Fruit fly (Drosophila melanogaster): ENCODE results near the gene CG9368.

CG9368 gene

DNA sequence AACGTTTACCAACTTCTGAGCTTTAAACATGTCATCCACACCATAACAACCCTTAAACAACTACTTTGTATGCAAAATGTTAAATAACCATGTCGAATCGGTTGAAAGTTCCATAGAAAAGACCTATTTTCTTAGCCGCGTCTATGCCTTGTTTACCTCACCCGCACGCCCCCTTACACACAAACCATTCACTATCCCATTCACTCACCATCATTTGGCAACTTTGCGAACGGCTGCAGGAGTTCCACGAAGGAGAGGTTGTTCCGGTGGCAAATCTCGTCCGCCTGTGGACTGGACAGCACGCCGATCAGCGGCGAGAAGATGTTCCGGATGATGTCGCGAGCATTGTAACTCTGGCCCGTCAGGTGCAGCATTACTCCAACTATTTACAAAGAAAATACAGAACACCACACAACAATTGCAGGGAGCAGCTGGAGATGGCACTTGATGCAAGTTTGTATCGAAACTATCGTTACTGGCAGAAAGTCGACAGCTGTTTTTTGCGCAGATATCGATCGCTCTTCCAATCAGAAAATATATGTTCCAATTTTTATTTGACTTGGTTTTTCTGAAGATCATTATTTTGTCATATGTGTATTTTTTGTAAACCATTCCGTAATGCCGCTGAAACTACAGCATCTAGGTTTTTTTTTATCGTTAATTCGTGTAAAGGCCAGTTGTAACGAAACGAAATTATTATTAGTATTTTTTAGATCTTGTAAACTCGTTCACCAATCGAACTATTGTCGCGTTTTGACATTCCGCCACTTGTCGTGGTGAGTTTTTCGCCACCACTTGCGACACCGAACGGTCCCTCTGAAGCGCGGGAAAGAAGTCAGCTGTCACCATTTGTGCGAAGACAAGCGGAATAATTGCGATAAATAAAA lies 16.9 kb downstream of the CG9368 start, which contains the start of gene asf1 (continued):
- no peak for TF ChIP-seq sr (GFP tag; IDR thresholded peaks at IDR 0.05)
- TF ChIP-seq CG16779 (GFP tag; IDR thresholded peaks at IDR 0.05): no peak
- no peak for TF ChIP-seq eyg (GFP tag; optimal IDR thresholded peaks at IDR 0.05)
- peak; percentile 75 for TF ChIP-seq Bgb (GFP tag; IDR thresholded peaks at IDR 0.05; ENCODE audit: partially characterized antibody)
- TF ChIP-seq CG31224 (GFP tag; IDR thresholded peaks at IDR 0.05): no peak
- TF ChIP-seq MBD-R2 (GFP tag; IDR thresholded peaks at IDR 0.05): peak; percentile 42
- no peak for TF ChIP-seq tgo (GFP tag; IDR thresholded peaks at IDR 0.05)
- peak; percentile 45; the same call in 1 of the 3 replicates for TF ChIP-seq zen2 (GFP tag; IDR thresholded peaks at IDR 0.05; ENCODE audit: partially characterized antibody)
- peak; percentile 72 for TF ChIP-seq CG34224 (GFP tag; IDR thresholded peaks at IDR 0.05; ENCODE audit: partially characterized antibody)
- TF ChIP-seq CG4617 (GFP tag; optimal IDR thresholded peaks at IDR 0.05; ENCODE audit: borderline replicate concordance): peak; percentile 21
- peak; percentile 77 for TF ChIP-seq sens (GFP tag)
- peak; percentile 80 for TF ChIP-seq CG15514 (GFP tag; optimal IDR thresholded peaks at IDR 0.05)
- peak; percentile 14 for TF ChIP-seq tin (GFP tag; optimal IDR thresholded peaks at IDR 0.05)
- TF ChIP-seq pita (GFP tag; optimal IDR thresholded peaks at IDR 0.05): no peak
- TF ChIP-seq Pdp1 (GFP tag; optimal IDR thresholded peaks at IDR 0.05): no peak
- TF ChIP-seq CG16815 (GFP tag; optimal IDR thresholded peaks at IDR 0.05): no peak
- TF ChIP-seq dimm (GFP tag; IDR thresholded peaks at IDR 0.05): no peak
- TF ChIP-seq CG11398 (GFP tag; optimal IDR thresholded peaks at IDR 0.05): peak; percentile 30
- peak; percentile 10 for TF ChIP-seq her (GFP tag; optimal IDR thresholded peaks at IDR 0.05)
- no peak for TF ChIP-seq Nf-YA (GFP tag; IDR thresholded peaks at IDR 0.05)
- TF ChIP-seq CG1792 (GFP tag; optimal IDR thresholded peaks at IDR 0.05): no peak
- TF ChIP-seq CG9609 (GFP tag; optimal IDR thresholded peaks at IDR 0.05): no peak
- no peak for TF ChIP-seq eve (GFP tag; optimal IDR thresholded peaks at IDR 0.05)
- TF ChIP-seq CG17612 (GFP tag; IDR thresholded peaks at IDR 0.05): no peak
- TF ChIP-seq gfzf (GFP tag; optimal IDR thresholded peaks at IDR 0.05): peak; percentile 85
- TF ChIP-seq Six4 (GFP tag; optimal IDR thresholded peaks at IDR 0.05): no peak
- peak; percentile 7 for TF ChIP-seq Xbp1 (GFP tag; optimal IDR thresholded peaks at IDR 0.05)
- no peak for TF ChIP-seq ATbp (GFP tag; optimal IDR thresholded peaks at IDR 0.05)
- no peak for TF ChIP-seq br (optimal IDR thresholded peaks at IDR 0.05)
- no peak for TF ChIP-seq en (GFP tag; optimal IDR thresholded peaks at IDR 0.05)
- no peak for TF ChIP-seq Kr (GFP tag; optimal IDR thresholded peaks at IDR 0.05)
- no peak for TF ChIP-seq CG14014 (GFP tag; IDR thresholded peaks at IDR 0.05)
- no peak for TF ChIP-seq dati (GFP tag; IDR thresholded peaks at IDR 0.05)
- TF ChIP-seq CG14965 (GFP tag; optimal IDR thresholded peaks at IDR 0.05; ENCODE audit: borderline replicate concordance): no peak
- TF ChIP-seq CG2120 (GFP tag; optimal IDR thresholded peaks at IDR 0.05): peak; percentile 56
- no peak for TF ChIP-seq yki (optimal IDR thresholded peaks at IDR 0.05)
- TF ChIP-seq CG10959 (GFP tag; IDR thresholded peaks at IDR 0.05): no peak
- TF ChIP-seq hth (optimal IDR thresholded peaks at IDR 0.05): no peak
- TF ChIP-seq CG12299 (tag; optimal IDR thresholded peaks at IDR 0.05): no peak
- no peak for TF ChIP-seq Deaf1 (tag; optimal IDR thresholded peaks at IDR 0.05)
- TF ChIP-seq otp (GFP tag; IDR thresholded peaks at IDR 0.05): no peak
- peak; percentile 88 for TF ChIP-seq CG9797 (GFP tag; optimal IDR thresholded peaks at IDR 0.05)
- peak; percentile 17 for TF ChIP-seq CG7786 (GFP tag; optimal IDR thresholded peaks at IDR 0.05)
- TF ChIP-seq Fer3 (tag; optimal IDR thresholded peaks at IDR 0.05): no peak
- TF ChIP-seq mirr (GFP tag; optimal IDR thresholded peaks at IDR 0.05): no peak
- no peak for TF ChIP-seq CG30431 (GFP tag; optimal IDR thresholded peaks at IDR 0.05)
- TF ChIP-seq Scr (GFP tag; IDR thresholded peaks at IDR 0.05; ENCODE audit: partially characterized antibody): peak; percentile 86
- no peak for TF ChIP-seq Hand (GFP tag; optimal IDR thresholded peaks at IDR 0.05)
- TF ChIP-seq Lhr (GFP tag; optimal IDR thresholded peaks at IDR 0.05): peak; percentile 67
- TF ChIP-seq crp (GFP tag; optimal IDR thresholded peaks at IDR 0.05): peak; percentile 91 to 93
